Worm (Caenorhabditis elegans): ENCODE data around the gene inx-18.
A peak's percentile ranks its signal among the peaks of the same experiment; 100 is the strongest.

Gene inx-18

ce11 chrIV:606055-606454 is at the start of gene inx-18:
Gene inx-18, plus strand, starts transcription at chrIV:606355.
- TF ChIP-seq rnt-1 (tag; optimal IDR thresholded peaks at IDR 0.05) (peak; percentile 25), egl-13 (tag; optimal IDR thresholded peaks at IDR 0.05) (no peak)

DNA sequence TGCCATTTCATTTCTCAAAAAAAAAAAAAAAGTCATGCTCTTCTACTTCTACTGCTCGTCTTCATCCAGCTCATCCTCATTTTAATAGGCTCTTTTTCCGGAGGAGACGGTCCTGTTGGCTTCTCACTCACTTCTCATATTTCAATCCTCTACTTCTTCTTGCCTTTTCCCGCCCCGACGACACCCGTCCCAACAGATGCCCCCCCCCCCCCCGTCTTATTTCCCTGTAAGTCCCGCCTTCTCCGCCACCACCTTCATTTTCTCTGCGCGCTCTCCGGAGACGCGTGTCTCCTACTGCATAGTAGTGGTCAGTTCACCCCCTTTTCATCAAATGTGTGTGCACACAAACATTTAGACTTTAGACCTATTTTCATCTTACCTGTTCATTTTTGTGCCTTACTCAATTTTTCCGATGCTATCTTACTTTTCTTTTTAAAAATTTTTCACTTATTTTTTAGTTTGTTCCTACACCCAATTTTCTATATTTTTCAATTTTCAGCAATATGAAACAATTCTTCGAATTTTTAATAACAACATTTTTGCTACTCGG is 47.3 kb upstream of the inx-18 start, which contains the start of gene efn-4:
Gene efn-4, plus strand, starts transcription at position 500 of the 550 bp plus-strand sequence.
- TF ChIP-seq rnt-1 (tag; optimal IDR thresholded peaks at IDR 0.05), result no peak
- TF ChIP-seq pag-3 (tag; optimal IDR thresholded peaks at IDR 0.05; ENCODE audit: borderline replicate concordance, insufficient read depth), result no peak
- TF ChIP-seq hlh-4 (tag; optimal IDR thresholded peaks at IDR 0.05), result no peak
- TF ChIP-seq lin-39 (tag; optimal IDR thresholded peaks at IDR 0.05), result no peak
- no peak for TF ChIP-seq ceh-88 (GFP tag; IDR thresholded peaks at IDR 0.05)
- TF ChIP-seq egl-13 (tag; optimal IDR thresholded peaks at IDR 0.05), result no peak
- TF ChIP-seq nhr-12 (tag; optimal IDR thresholded peaks at IDR 0.05), result no peak
- no peak for TF ChIP-seq efl-3 (GFP tag; optimal IDR thresholded peaks at IDR 0.05)
- TF ChIP-seq C04F5.9 (tag; optimal IDR thresholded peaks at IDR 0.05), result no peak
- no peak for TF ChIP-seq ces-1 (GFP tag; optimal IDR thresholded peaks at IDR 0.05)
- no peak for TF ChIP-seq lin-35 (GFP tag; optimal IDR thresholded peaks at IDR 0.05)
- no peak for TF ChIP-seq ztf-4 (tag; optimal IDR thresholded peaks at IDR 0.05)
- TF ChIP-seq unc-98 (GFP tag; IDR thresholded peaks at IDR 0.05), result no peak
- TF ChIP-seq lir-3 (tag; optimal IDR thresholded peaks at IDR 0.05; ENCODE audit: poor library complexity), result no peak
- TF ChIP-seq ceh-8 (GFP tag; optimal IDR thresholded peaks at IDR 0.05), result no peak
- no peak for TF ChIP-seq mab-9 (GFP tag; IDR thresholded peaks at IDR 0.05)
- no peak for TF ChIP-seq fos-1 (tag; optimal IDR thresholded peaks at IDR 0.05)

DNA sequence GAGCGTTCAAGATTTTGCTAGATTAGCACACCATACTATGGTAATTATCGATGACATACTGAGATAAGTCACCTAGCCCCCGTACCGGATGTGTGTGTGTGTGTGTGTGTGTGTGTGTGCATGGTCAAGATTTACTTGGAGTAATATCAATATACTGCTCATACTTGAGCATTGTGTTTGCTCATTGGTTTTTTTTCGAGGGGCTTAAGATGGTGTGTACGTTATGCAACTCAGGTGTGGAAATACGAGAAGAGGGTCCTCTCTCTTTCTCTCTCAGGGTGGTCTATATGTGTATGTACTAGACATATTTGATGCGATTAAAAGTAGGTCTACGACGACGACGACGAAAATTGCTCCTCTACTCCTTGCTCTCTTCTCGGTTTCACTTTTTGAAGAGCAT is 45.8 kb upstream of the inx-18 start:
- TF ChIP-seq elt-3 (tag; optimal IDR thresholded peaks at IDR 0.05), result no peak
- no peak for TF ChIP-seq nhr-71 (tag; optimal IDR thresholded peaks at IDR 0.05)
- TF ChIP-seq nhr-85 (tag), result peak; percentile 7

- TF ChIP-seq elt-3 (tag; optimal IDR thresholded peaks at IDR 0.05), result no peak
These were observed 45.4 kb upstream of the inx-18 start for ce11 chrIV:560780-561179.

DNA sequence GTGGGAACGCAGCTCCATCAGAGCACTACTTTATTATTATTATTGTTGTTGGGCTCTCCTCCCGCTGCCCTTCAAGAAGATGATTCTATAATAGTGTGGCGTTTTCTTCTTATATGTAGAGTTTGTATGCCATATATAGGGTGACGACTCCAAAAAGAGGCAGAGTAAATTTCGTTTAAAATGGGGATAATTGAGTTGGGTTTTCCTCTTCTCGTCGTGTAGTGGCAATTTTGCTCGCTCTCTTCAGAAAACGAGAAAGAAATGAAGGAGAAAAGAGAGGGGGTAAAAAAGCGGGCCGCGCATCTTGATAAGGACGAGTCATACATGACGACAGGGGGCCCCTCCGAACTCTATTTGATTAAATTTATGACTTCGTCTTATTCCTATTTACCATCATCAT is 42.7 kb upstream of the inx-18 start:
- peak; percentile 24 for TF ChIP-seq fkh-10 (GFP tag; optimal IDR thresholded peaks at IDR 0.05)
- TF ChIP-seq tlp-1 (tag; optimal IDR thresholded peaks at IDR 0.05), result no peak
- TF ChIP-seq lin-14 (GFP tag; optimal IDR thresholded peaks at IDR 0.05), result peak; percentile 60
- no peak for TF ChIP-seq nhr-12 (tag; optimal IDR thresholded peaks at IDR 0.05)
- TF ChIP-seq elt-3 (tag; optimal IDR thresholded peaks at IDR 0.05), result no peak
- no peak for TF ChIP-seq alr-1 (tag; optimal IDR thresholded peaks at IDR 0.05; ENCODE audit: borderline replicate concordance)
- TF ChIP-seq ceh-82 (tag; optimal IDR thresholded peaks at IDR 0.05), result peak in 1 of 3 experiments; percentile 16

DNA sequence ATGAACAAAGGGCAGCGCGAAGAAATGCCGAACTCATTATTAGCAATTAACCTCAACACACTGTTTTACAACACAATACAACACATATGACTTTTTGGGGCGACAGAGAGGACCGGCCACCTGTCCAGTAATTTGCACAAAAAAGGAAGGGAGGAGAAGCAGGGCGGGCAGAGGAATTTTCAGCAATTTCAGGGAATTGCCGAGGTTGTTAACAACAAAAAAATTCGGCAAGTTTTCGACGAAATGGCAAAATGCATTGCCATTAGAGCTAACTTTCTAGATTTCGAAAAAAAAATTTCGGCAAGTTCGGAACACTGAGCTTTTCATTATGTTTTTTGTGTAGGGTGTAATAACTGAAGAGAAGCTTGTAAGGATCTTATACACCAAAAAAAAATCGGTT is 42.2 kb upstream of the inx-18 start:
- TF ChIP-seq efl-1 (optimal IDR thresholded peaks at IDR 0.05), result no peak
- peak in 1 of 2 experiments; percentile 35 for TF ChIP-seq efl-1 (GFP tag; optimal IDR thresholded peaks at IDR 0.05 in 1 of 2)
- TF ChIP-seq nhr-11 (tag; optimal IDR thresholded peaks at IDR 0.05), result no peak

- no peak for TF ChIP-seq ceh-90 (tag; optimal IDR thresholded peaks at IDR 0.05)
- no peak for TF ChIP-seq mef-2 (tag; optimal IDR thresholded peaks at IDR 0.05)
- TF ChIP-seq sup-37 (GFP tag; optimal IDR thresholded peaks at IDR 0.05), result no peak
- no peak for TF ChIP-seq elt-3 (tag; optimal IDR thresholded peaks at IDR 0.05)
- no peak for TF ChIP-seq tbx-2 (tag; optimal IDR thresholded peaks at IDR 0.05)
- no peak for TF ChIP-seq rnt-1 (tag; optimal IDR thresholded peaks at IDR 0.05)
- no peak for TF ChIP-seq grh-1 (GFP tag; IDR thresholded peaks at IDR 0.05)
These were observed 35.3 kb upstream of the inx-18 start, which contains the start of gene F56A11.5 for ce11 chrIV:570799-571300. Gene F56A11.5, minus strand, starts transcription at chrIV:570849.
